Worm (Caenorhabditis elegans): ENCODE data around the gene T21D12.12.

DNA sequence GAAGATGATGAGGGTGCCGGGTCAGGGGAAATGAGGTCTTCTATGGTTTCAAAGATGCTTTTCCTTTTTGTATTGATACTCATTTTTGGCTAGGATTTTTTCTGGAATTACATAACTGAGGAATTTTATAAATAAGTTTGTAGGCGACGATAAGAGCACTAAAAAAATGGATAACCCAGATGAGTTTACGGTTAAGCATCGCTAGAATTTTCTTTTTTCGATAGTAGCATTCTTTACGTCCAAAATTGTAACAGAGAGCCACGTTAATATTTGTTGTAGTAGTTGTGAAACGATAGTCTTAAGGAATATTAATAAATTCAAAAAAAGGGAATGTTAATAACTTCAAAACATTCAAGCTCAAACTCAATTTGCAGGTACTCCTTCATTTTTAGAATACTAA is 47.4 kb downstream of the T21D12.12 start, which contains the start of gene snai-1:
- no peak for TF ChIP-seq hlh-1 (tag; optimal IDR thresholded peaks at IDR 0.05)
- no peak for TF ChIP-seq sem-2 (GFP tag; optimal IDR thresholded peaks at IDR 0.05)
- no peak for TF ChIP-seq ces-1 (GFP tag; optimal IDR thresholded peaks at IDR 0.05)
- TF ChIP-seq snpc-4 (tag; optimal IDR thresholded peaks at IDR 0.05), result no peak
- TF ChIP-seq unc-39 (tag; optimal IDR thresholded peaks at IDR 0.05), result no peak
- no peak for TF ChIP-seq nhr-28 (tag; optimal IDR thresholded peaks at IDR 0.05)
- TF ChIP-seq pha-4 (tag; optimal IDR thresholded peaks at IDR 0.05), result no peak
- no peak for TF ChIP-seq unc-62 (GFP tag; optimal IDR thresholded peaks at IDR 0.05)
- TF ChIP-seq lin-32 (GFP tag; optimal IDR thresholded peaks at IDR 0.05), result no peak
- no peak for TF ChIP-seq ztf-11 (tag; optimal IDR thresholded peaks at IDR 0.05)
- no peak for TF ChIP-seq elt-1 (tag; optimal IDR thresholded peaks at IDR 0.05; ENCODE audit: borderline replicate concordance, insufficient read depth)
